Worm (Caenorhabditis elegans) whole organism, midembryonic: ENCODE results near the gene chup-1.

ENCODE experiments used
- flt-1 ChIP-seq: fragments of 200-800 bp; sonication (Bioruptor generic); IDR thresholded peaks from 2 replicates; pipeline ENCODE4 v1.3.6; 2022; ENCODE audit warnings: missing genetic modification characterization, missing compliant biosample characterization
- med-1 ChIP-seq: sonication (generic microtip); optimal IDR thresholded peaks from 2 replicates; lab custom pipeline; 2017; ENCODE audit warnings: missing genetic modification characterization, mild to moderate bottlenecking, missing compliant biosample characterization, antibody characterized with exemption, missing genetic modification reagents; ENCODE audit not compliant: insufficient read depth
- ztf-23 ChIP-seq: fragments of 200-800 bp; sonication (Bioruptor generic); IDR thresholded peaks from 2 replicates; pipeline ENCODE4 v1.3.6; 2022; ENCODE audit warnings: missing genetic modification reagents, missing genetic modification characterization, missing compliant biosample characterization
- ztf-29 ChIP-seq: fragments of 200-800 bp; sonication (Bioruptor generic); IDR thresholded peaks from 2 replicates; pipeline ENCODE4 v1.3.6; 2022; ENCODE audit warnings: missing genetic modification reagents, missing genetic modification characterization, missing compliant biosample characterization

DNA sequence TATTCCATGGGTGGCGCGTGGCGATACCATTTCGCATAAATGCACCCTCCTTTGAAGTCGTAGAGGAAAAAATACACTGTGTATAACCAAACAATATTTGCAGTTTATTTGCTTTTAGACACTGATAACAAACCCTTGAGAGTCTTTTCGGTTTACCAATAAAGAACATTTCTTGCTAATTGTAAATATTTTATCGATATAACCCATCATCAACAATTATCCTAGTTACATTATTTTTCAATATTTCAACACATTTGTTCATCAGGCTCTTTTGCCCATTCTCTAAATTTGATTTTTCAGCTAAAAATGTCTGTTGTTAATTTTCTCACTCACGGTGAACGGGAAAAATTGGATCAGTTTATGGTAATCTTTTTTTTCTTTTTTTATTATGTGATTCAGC is 52.0 kb downstream of the chup-1 start, which contains the start of gene ubc-23:
- TF ChIP-seq flt-1 (GFP tag; lab: Robert Waterston, UW), result no peak
- no peak for TF ChIP-seq ztf-23 (GFP tag; lab: Robert Waterston, UW)
- no peak for TF ChIP-seq med-1 (GFP tag; lab: Kevin White, UChicago)
- TF ChIP-seq ztf-29, result no peak
